Fruit fly (Drosophila melanogaster) whole organism: ENCODE results near the gene jdp.

Experiments
- CG8478 ChIP-seq: fragments of >200 bp; optimal IDR thresholded peaks from 2 replicates; lab custom pipeline; 2018; ENCODE audit warnings: inconsistent platforms
- Dll ChIP-seq: fragments of >200 bp; optimal IDR thresholded peaks from 2 replicates; lab custom pipeline; 2017
- EcR ChIP-seq, 2 experiments: fragments of >200 bp; optimal IDR thresholded peaks; 2 replicates each; lab custom pipeline; 2017; ENCODE audit warnings: missing biosample characterization in 2 of 2, missing genetic modification characterization in 2 of 2, missing genetic modification reagents in 2 of 2
- pan ChIP-seq: fragments of >200 bp; optimal IDR thresholded peaks from 2 replicates; lab custom pipeline; 2017
- usp ChIP-seq: fragments of >200 bp; optimal IDR thresholded peaks from 2 replicates; lab custom pipeline; 2017; ENCODE audit warnings: missing biosample characterization, missing genetic modification characterization, mixed read lengths

- TF ChIP-seq pan (lab: Kevin White, UChicago) (no peak), CG8478 (lab: Kevin White, UChicago) (no peak), usp (GFP tag; lab: Kevin White, UChicago) (no peak), Dll (no peak), EcR (GFP tag; optimal IDR thresholded peaks at IDR 0.05; lab: Kevin White, UChicago) (no peak)
These were observed 18.1 kb upstream of the jdp start for dm6 chr3R:30544974-30545373.
